Worm (Caenorhabditis elegans): ENCODE measurements around the gene twk-2.

The twk-2 gene

ce11 chrII:4468897-4469459, 16.0 kb upstream of the twk-2 start:
- no peak for TF ChIP-seq T22C8.4 (GFP tag; IDR thresholded peaks at IDR 0.05)
- no peak for TF ChIP-seq med-1 (GFP tag; optimal IDR thresholded peaks at IDR 0.05; ENCODE audit: insufficient read depth)
- TF ChIP-seq ztf-29 (GFP tag; IDR thresholded peaks at IDR 0.05), result no peak
- no peak for TF ChIP-seq ztf-23 (GFP tag; IDR thresholded peaks at IDR 0.05)
- no peak for TF ChIP-seq ref-1 (GFP tag; conservative IDR thresholded peaks at IDR 0.05)
- no peak for TF ChIP-seq cog-1 (tag; optimal IDR thresholded peaks at IDR 0.05)
- no peak for TF ChIP-seq klf-2 (GFP tag; conservative IDR thresholded peaks at IDR 0.05)
- TF ChIP-seq flt-1 (GFP tag; IDR thresholded peaks at IDR 0.05), result no peak
- TF ChIP-seq tab-1 (GFP tag; IDR thresholded peaks at IDR 0.05), result no peak

- no peak for TF ChIP-seq tab-1 (GFP tag; IDR thresholded peaks at IDR 0.05)
- no peak for TF ChIP-seq klf-2 (GFP tag; conservative IDR thresholded peaks at IDR 0.05)
- TF ChIP-seq ref-1 (GFP tag; conservative IDR thresholded peaks at IDR 0.05), result no peak
- TF ChIP-seq med-1 (GFP tag; optimal IDR thresholded peaks at IDR 0.05; ENCODE audit: insufficient read depth), result no peak
- TF ChIP-seq flt-1 (GFP tag; IDR thresholded peaks at IDR 0.05), result no peak
- TF ChIP-seq ztf-23 (GFP tag; IDR thresholded peaks at IDR 0.05), result no peak
- no peak for TF ChIP-seq T22C8.4 (GFP tag; IDR thresholded peaks at IDR 0.05)
- TF ChIP-seq cog-1 (tag; optimal IDR thresholded peaks at IDR 0.05), result no peak
Observed at ce11 chrII:4467869-4468268, 14.9 kb upstream of the twk-2 start, which contains the start of gene W06B4.2. W06B4.2 (plus strand) TSS chrII:4468169.

ce11 chrII:4462842-4463241, 9.9 kb upstream of the twk-2 start:
- TF ChIP-seq flt-1 (GFP tag; IDR thresholded peaks at IDR 0.05) (no peak), T22C8.4 (GFP tag; IDR thresholded peaks at IDR 0.05) (no peak), cog-1 (tag; optimal IDR thresholded peaks at IDR 0.05) (no peak), tab-1 (GFP tag; IDR thresholded peaks at IDR 0.05) (no peak), ztf-29 (GFP tag; IDR thresholded peaks at IDR 0.05) (no peak), med-1 (GFP tag; optimal IDR thresholded peaks at IDR 0.05; ENCODE audit: insufficient read depth) (no peak)

ce11 chrII:4460851-4461250, 7.9 kb upstream of the twk-2 start, which contains the start of the genes T12C9.7 and vps-18:
T12C9.7 (minus strand) TSS chrII:4460951.
vps-18 (plus strand) TSS chrII:4461130.
- TF ChIP-seq klf-2 (GFP tag; conservative IDR thresholded peaks at IDR 0.05) (no peak), cog-1 (tag; optimal IDR thresholded peaks at IDR 0.05) (no peak), ref-1 (GFP tag; conservative IDR thresholded peaks at IDR 0.05) (no peak), ztf-29 (GFP tag; IDR thresholded peaks at IDR 0.05) (no peak), ztf-23 (GFP tag; IDR thresholded peaks at IDR 0.05) (no peak), tab-1 (GFP tag; IDR thresholded peaks at IDR 0.05) (no peak)

ce11 chrII:4460297-4460696, 7.3 kb upstream of the twk-2 start:
- TF ChIP-seq klf-2 (GFP tag; conservative IDR thresholded peaks at IDR 0.05) (no peak), cog-1 (tag; optimal IDR thresholded peaks at IDR 0.05) (no peak)

ce11 chrII:4456024-4456423, 3.1 kb upstream of the twk-2 start:
- TF ChIP-seq med-1 (GFP tag; optimal IDR thresholded peaks at IDR 0.05; ENCODE audit: insufficient read depth) (no peak), ref-1 (GFP tag; conservative IDR thresholded peaks at IDR 0.05) (no peak), ztf-29 (GFP tag; IDR thresholded peaks at IDR 0.05) (no peak), ztf-23 (GFP tag; IDR thresholded peaks at IDR 0.05) (no peak), flt-1 (GFP tag; IDR thresholded peaks at IDR 0.05) (no peak), cog-1 (tag; optimal IDR thresholded peaks at IDR 0.05) (no peak), T22C8.4 (GFP tag; IDR thresholded peaks at IDR 0.05) (no peak), tab-1 (GFP tag; IDR thresholded peaks at IDR 0.05) (no peak), klf-2 (GFP tag; conservative IDR thresholded peaks at IDR 0.05) (no peak)

- TF ChIP-seq ref-1 (GFP tag; conservative IDR thresholded peaks at IDR 0.05) (no peak), flt-1 (GFP tag; IDR thresholded peaks at IDR 0.05) (no peak), cog-1 (tag; optimal IDR thresholded peaks at IDR 0.05) (no peak), ztf-29 (GFP tag; IDR thresholded peaks at IDR 0.05) (no peak), ztf-23 (GFP tag; IDR thresholded peaks at IDR 0.05) (no peak), tab-1 (GFP tag; IDR thresholded peaks at IDR 0.05) (no peak), med-1 (GFP tag; optimal IDR thresholded peaks at IDR 0.05; ENCODE audit: insufficient read depth) (no peak), klf-2 (GFP tag; conservative IDR thresholded peaks at IDR 0.05) (no peak)
Observed at ce11 chrII:4454823-4455222, 1.9 kb upstream of the twk-2 start.

- TF ChIP-seq tab-1 (GFP tag; IDR thresholded peaks at IDR 0.05), result no peak
- no peak for TF ChIP-seq ztf-29 (GFP tag; IDR thresholded peaks at IDR 0.05)
- no peak for TF ChIP-seq ztf-23 (GFP tag; IDR thresholded peaks at IDR 0.05)
- TF ChIP-seq cog-1 (tag; optimal IDR thresholded peaks at IDR 0.05), result no peak
- TF ChIP-seq med-1 (GFP tag; optimal IDR thresholded peaks at IDR 0.05; ENCODE audit: insufficient read depth), result no peak
- TF ChIP-seq T22C8.4 (GFP tag; IDR thresholded peaks at IDR 0.05), result no peak
- no peak for TF ChIP-seq flt-1 (GFP tag; IDR thresholded peaks at IDR 0.05)
- no peak for TF ChIP-seq klf-2 (GFP tag; conservative IDR thresholded peaks at IDR 0.05)
- no peak for TF ChIP-seq ref-1 (GFP tag; conservative IDR thresholded peaks at IDR 0.05)
Observed at ce11 chrII:4453453-4453852, 502 bp upstream of the twk-2 start.

DNA sequence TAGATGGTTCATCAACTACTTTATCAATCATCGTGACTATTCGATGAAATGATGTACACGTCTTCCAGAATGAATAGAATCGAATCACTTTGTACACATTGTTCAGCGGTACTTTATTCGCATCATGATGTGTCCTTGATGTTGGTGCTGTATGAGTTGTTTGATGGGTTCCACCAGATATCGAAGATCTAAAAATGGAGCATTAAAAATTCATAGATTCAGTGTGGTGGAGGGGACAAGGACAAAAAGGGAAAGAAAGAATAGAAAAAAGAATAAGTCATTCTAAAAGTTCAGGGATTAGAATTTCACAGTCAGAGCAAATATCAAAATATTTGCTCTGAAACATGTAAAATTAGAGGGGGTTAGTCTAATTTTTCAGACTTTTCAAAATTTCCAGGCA, 8.1 kb downstream of the twk-2 start:
- TF ChIP-seq ref-1 (GFP tag; conservative IDR thresholded peaks at IDR 0.05), result no peak
- TF ChIP-seq cog-1 (tag; optimal IDR thresholded peaks at IDR 0.05), result no peak
- no peak for TF ChIP-seq T22C8.4 (GFP tag; IDR thresholded peaks at IDR 0.05)
- no peak for TF ChIP-seq tab-1 (GFP tag; IDR thresholded peaks at IDR 0.05)

- TF ChIP-seq med-1 (GFP tag; optimal IDR thresholded peaks at IDR 0.05; ENCODE audit: insufficient read depth) (no peak), T22C8.4 (GFP tag; IDR thresholded peaks at IDR 0.05) (no peak), flt-1 (GFP tag; IDR thresholded peaks at IDR 0.05) (no peak), tab-1 (GFP tag; IDR thresholded peaks at IDR 0.05) (no peak), ref-1 (GFP tag; conservative IDR thresholded peaks at IDR 0.05) (no peak), ztf-29 (GFP tag; IDR thresholded peaks at IDR 0.05) (no peak), klf-2 (GFP tag; conservative IDR thresholded peaks at IDR 0.05) (no peak), ztf-23 (GFP tag; IDR thresholded peaks at IDR 0.05) (no peak), cog-1 (tag; optimal IDR thresholded peaks at IDR 0.05) (no peak)
Observed at ce11 chrII:4441278-4441677, 11.7 kb downstream of the twk-2 start.

Measured in whole organism, midembryonic.